Fruit fly (Drosophila melanogaster): ENCODE data around the gene Lint-1.
A peak's percentile ranks its signal among the peaks of the same experiment; 100 is the strongest.

Gene Lint-1

dm6 chrX:11170578-11170977, 21.5 kb downstream of the Lint-1 start, which contains the start of gene CG1394:
Gene CG1394 (minus strand): TSS chrX:11170678.
- no peak for TF ChIP-seq seq (GFP tag; IDR thresholded peaks at IDR 0.05)
- TF ChIP-seq Optix (GFP tag; IDR thresholded peaks at IDR 0.05), result no peak
- no peak for TF ChIP-seq ind (GFP tag; optimal IDR thresholded peaks at IDR 0.05)
- TF ChIP-seq CG2199 (GFP tag; IDR thresholded peaks at IDR 0.05), result no peak
- no peak for TF ChIP-seq CG7372 (GFP tag; IDR thresholded peaks at IDR 0.05)
- TF ChIP-seq H2.0 (GFP tag; IDR thresholded peaks at IDR 0.05), result no peak
- no peak for TF ChIP-seq slp2 (GFP tag; optimal IDR thresholded peaks at IDR 0.05)
- no peak for TF ChIP-seq Hr3 (GFP tag; optimal IDR thresholded peaks at IDR 0.05)

- TF ChIP-seq crol (GFP tag; IDR thresholded peaks at IDR 0.05) (peak; percentile 56), bab2 (GFP tag; optimal IDR thresholded peaks at IDR 0.05) (no peak), Hmr (GFP tag; optimal IDR thresholded peaks at IDR 0.05) (no peak), CG12942 (GFP tag; optimal IDR thresholded peaks at IDR 0.05) (no peak)
Measured at dm6 chrX:11176073-11176472, 26.9 kb downstream of the Lint-1 start.

- TF ChIP-seq CG32767 (GFP tag; IDR thresholded peaks at IDR 0.05), result no peak
- TF ChIP-seq CG5953 (GFP tag; IDR thresholded peaks at IDR 0.05), result no peak
- no peak for TF ChIP-seq slbo (GFP tag; IDR thresholded peaks at IDR 0.05)
- TF ChIP-seq CG14441 (GFP tag; IDR thresholded peaks at IDR 0.05), result no peak
- TF ChIP-seq Neu2 (GFP tag; optimal IDR thresholded peaks at IDR 0.05; ENCODE audit: borderline replicate concordance), result no peak
- no peak for TF ChIP-seq sr (GFP tag; IDR thresholded peaks at IDR 0.05)
- TF ChIP-seq nom (GFP tag; optimal IDR thresholded peaks at IDR 0.05), result no peak
- TF ChIP-seq dysf (GFP tag; IDR thresholded peaks at IDR 0.05), result no peak
- no peak for TF ChIP-seq Taf1 (GFP tag; IDR thresholded peaks at IDR 0.05)
- no peak for TF ChIP-seq Dref (GFP tag; IDR thresholded peaks at IDR 0.05)
- TF ChIP-seq CG18619 (GFP tag; optimal IDR thresholded peaks at IDR 0.05), result no peak
- no peak for TF ChIP-seq CoRest (tag; optimal IDR thresholded peaks at IDR 0.05)
Measured at dm6 chrX:11182631-11183030, 33.5 kb downstream of the Lint-1 start, which contains the start of gene CG15200. Gene CG15200 (plus strand): TSS chrX:11182931.

- no peak for TF ChIP-seq sqz (GFP tag; optimal IDR thresholded peaks at IDR 0.05)
Measured at dm6 chrX:11201948-11202347, 52.8 kb downstream of the Lint-1 start, which contains the start of gene CG11106. Gene CG11106 (plus strand): TSS chrX:11202248.

Measured in whole organism, embryonic.